Worm (Caenorhabditis elegans) whole organism, midembryonic: ENCODE data around the gene srv-8.
"Not testable (repeated sequence)": the region's sequence is repeated elsewhere in the genome, so short reads cannot be mapped to it uniquely, and the experiment has no call there.

Experiments
- T22C8.4 ChIP-seq: fragments of 200-800 bp; sonication (Bioruptor generic); IDR thresholded peaks from 2 replicates; pipeline ENCODE4 v1.3.6; 2022; ENCODE audit warnings: missing genetic modification characterization, missing compliant biosample characterization
- cog-1 ChIP-seq: sonication (generic microtip); optimal IDR thresholded peaks from 2 replicates; lab custom pipeline; 2016; ENCODE audit warnings: missing genetic modification characterization, missing compliant biosample characterization
- flt-1 ChIP-seq: fragments of 200-800 bp; sonication (Bioruptor generic); IDR thresholded peaks from 2 replicates; pipeline ENCODE4 v1.3.6; 2022; ENCODE audit warnings: missing genetic modification characterization, missing compliant biosample characterization
- klf-2 ChIP-seq: fragments of 200-800 bp; sonication (Bioruptor generic); conservative IDR thresholded peaks from 2 replicates; pipeline ENCODE4 v1.3.6; 2022; ENCODE audit warnings: missing genetic modification reagents, missing genetic modification characterization, missing compliant biosample characterization
- med-1 ChIP-seq: sonication (generic microtip); optimal IDR thresholded peaks from 2 replicates; lab custom pipeline; 2017; ENCODE audit warnings: missing genetic modification characterization, mild to moderate bottlenecking, missing compliant biosample characterization, antibody characterized with exemption, missing genetic modification reagents; ENCODE audit not compliant: insufficient read depth
- ref-1 ChIP-seq: fragments of 200-800 bp; sonication (Bioruptor generic); conservative IDR thresholded peaks from 2 replicates; pipeline ENCODE4 v1.3.6; 2022; ENCODE audit warnings: missing genetic modification reagents, missing genetic modification characterization, missing compliant biosample characterization
- tab-1 ChIP-seq: fragments of 200-800 bp; sonication (Bioruptor generic); IDR thresholded peaks from 2 replicates; pipeline ENCODE4 v1.3.6; 2022; ENCODE audit warnings: missing genetic modification characterization, missing compliant biosample characterization
- ztf-23 ChIP-seq: fragments of 200-800 bp; sonication (Bioruptor generic); IDR thresholded peaks from 2 replicates; pipeline ENCODE4 v1.3.6; 2022; ENCODE audit warnings: missing genetic modification reagents, missing genetic modification characterization, missing compliant biosample characterization
- ztf-29 ChIP-seq: fragments of 200-800 bp; sonication (Bioruptor generic); IDR thresholded peaks from 2 replicates; pipeline ENCODE4 v1.3.6; 2022; ENCODE audit warnings: missing genetic modification reagents, missing genetic modification characterization, missing compliant biosample characterization

Gene srv-8

DNA sequence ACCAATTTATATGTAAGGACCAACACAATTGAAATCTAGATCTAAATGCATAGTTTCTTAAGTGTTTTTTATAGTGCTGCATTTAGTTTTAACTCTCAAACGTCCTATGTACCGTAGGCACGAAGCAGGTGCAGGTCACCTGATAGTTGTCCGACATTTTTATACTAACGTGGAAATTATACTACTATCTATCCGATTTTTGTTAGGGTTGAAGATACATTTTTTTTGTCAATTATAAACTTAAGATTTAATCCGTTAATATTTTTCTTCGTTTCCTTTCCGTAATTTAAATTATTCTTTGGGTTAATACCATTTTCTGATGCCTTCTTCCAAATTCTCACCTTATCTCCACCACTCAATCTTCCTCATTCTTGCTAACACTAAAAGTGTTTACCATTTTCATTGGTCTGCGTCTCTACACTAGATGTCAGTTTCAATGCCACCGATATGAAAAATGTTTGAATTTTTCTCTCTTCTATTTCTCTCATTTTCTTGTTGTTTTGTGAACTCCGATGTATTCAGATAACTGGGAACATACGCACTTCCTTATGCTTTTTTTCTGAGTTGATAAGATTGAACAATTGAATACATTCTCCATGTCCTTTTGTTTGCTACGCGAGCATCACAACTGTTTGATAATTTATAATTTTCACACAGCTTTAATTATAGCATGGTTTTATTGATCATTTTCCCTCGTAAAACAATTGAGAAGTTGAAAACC, 24.8 kb upstream of the srv-8 start, which contains the start of gene Y2H9A.4:
TSS of gene Y2H9A.4 (plus strand) at position 671 of the 721 bp plus-strand sequence.
- TF ChIP-seq flt-1 (GFP tag; lab: Robert Waterston, UW) = no peak

DNA sequence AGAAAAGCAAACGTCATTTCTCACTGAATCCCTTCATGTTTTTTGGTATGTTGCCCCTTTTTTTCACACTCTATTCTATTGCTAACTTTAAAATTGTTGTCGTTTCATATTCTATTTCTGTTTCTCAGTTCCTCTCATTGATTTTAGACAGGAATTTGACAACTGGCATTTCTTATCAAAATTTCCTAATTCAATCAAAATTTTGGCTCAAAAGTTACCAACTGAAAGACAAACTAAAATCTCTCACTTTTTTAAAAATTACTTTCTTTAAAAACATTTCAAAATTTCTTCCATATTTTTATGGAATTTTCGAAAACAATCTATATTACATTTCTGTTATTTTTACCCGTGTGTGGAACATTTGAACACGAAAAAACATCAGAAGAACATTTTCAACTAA, 23.0 kb upstream of the srv-8 start, which contains the start of gene Y2H9A.6:
TSS of gene Y2H9A.6 (plus strand) at position 301 of the 400 bp plus-strand sequence.
- not testable (repeated sequence) for TF ChIP-seq tab-1; cog-1 (tag; lab: Kevin White, UChicago); T22C8.4 (GFP tag; lab: Robert Waterston, UW)

DNA sequence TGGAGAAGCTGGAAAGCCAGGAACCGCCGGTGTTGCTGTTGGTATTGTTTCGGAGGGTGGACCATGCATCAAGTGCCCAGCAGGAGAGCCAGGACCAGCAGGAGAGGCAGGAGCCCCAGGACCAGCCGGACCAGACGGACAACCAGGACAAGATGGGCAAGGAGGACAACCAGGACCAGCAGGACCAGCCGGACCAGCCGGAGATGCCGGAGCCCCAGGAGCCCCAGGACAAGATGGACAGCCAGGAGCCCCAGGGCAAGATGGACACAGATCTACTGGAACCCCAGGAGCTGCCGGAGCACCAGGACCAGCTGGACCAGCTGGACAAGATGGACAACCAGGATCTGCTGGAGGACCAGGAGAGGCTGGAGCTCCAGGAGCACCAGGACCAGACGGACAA, 22.3 kb upstream of the srv-8 start:
- TF ChIP-seq ref-1 (GFP tag; lab: Robert Waterston, UW) (no peak), ztf-23 (no peak), flt-1 (GFP tag; lab: Robert Waterston, UW) (no peak), T22C8.4 (GFP tag; lab: Robert Waterston, UW) (no peak), med-1 (GFP tag; lab: Kevin White, UChicago) (no peak), klf-2 (GFP tag; lab: Robert Waterston, UW) (no peak), cog-1 (tag; lab: Kevin White, UChicago) (no peak), ztf-29 (GFP tag; lab: Robert Waterston, UW) (no peak), tab-1 (no peak)

DNA sequence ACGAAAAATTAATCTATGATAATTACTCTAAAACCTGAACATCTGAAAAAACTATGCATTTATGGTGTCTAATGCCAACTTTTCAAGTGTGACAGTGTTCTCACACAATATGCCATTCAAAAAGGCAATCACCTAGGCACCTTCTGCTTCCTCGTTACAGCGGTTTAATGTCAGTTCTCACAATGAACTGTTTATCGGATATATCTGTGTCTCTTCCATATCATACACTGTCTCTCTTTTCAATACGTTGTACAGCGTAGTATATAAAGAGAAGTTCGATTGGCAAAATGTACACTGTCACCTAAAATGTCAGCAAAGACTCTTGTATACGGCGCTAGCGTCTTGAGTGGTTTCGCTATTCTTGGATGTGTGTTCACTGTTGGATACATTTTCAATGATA, 21.1 kb upstream of the srv-8 start, which contains the start of gene col-162:
TSS of gene col-162 (plus strand) at position 301 of the 400 bp plus-strand sequence.
- TF ChIP-seq cog-1 (tag; lab: Kevin White, UChicago) (no peak), flt-1 (GFP tag; lab: Robert Waterston, UW) (no peak), klf-2 (GFP tag; lab: Robert Waterston, UW) (no peak), T22C8.4 (GFP tag; lab: Robert Waterston, UW) (no peak), med-1 (GFP tag; lab: Kevin White, UChicago) (no peak), ref-1 (GFP tag; lab: Robert Waterston, UW) (no peak), ztf-29 (GFP tag; lab: Robert Waterston, UW) (no peak), tab-1 (no peak), ztf-23 (no peak)

DNA sequence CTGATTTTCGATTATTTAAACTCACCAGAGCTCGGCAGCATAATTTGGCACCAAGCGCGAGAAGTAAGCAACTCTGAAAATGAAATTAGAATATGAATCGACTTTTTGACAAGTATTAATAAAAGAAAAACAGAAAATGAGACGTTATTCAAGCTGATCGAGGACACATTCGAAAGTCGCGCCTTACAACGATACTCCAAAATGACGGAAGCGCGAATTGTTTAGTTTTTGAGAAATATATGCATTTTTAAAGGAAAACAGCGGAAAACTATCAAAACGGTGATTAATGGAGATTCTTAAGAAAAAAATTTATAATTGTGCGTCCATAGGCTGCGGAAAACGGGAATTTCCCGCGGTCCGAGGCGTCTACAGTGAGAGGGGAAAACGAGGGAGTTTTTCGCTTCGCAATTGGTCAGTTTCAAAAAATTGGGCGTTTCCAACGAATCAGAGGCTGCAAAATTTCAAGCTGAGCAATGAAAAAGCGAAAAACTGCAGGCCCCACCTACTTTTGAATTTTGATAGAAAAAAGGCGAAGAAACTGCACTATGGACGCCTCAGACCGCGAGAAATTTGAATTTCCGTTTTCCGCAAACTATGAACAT, 17.0 kb upstream of the srv-8 start, which contains the start of gene mes-4:
TSS of gene mes-4 (minus strand) at position 73 of the 602 bp plus-strand sequence.
- TF ChIP-seq ztf-23 = no peak
- TF ChIP-seq klf-2 (GFP tag; lab: Robert Waterston, UW) = no peak
- no peak for TF ChIP-seq ref-1 (GFP tag; lab: Robert Waterston, UW)
- no peak for TF ChIP-seq flt-1 (GFP tag; lab: Robert Waterston, UW)
- no peak for TF ChIP-seq med-1 (GFP tag; lab: Kevin White, UChicago)
- TF ChIP-seq cog-1 (tag; lab: Kevin White, UChicago) = no peak
- TF ChIP-seq ztf-29 (GFP tag; lab: Robert Waterston, UW) = no peak
- TF ChIP-seq T22C8.4 (GFP tag; lab: Robert Waterston, UW) = no peak
- TF ChIP-seq tab-1 = no peak

DNA sequence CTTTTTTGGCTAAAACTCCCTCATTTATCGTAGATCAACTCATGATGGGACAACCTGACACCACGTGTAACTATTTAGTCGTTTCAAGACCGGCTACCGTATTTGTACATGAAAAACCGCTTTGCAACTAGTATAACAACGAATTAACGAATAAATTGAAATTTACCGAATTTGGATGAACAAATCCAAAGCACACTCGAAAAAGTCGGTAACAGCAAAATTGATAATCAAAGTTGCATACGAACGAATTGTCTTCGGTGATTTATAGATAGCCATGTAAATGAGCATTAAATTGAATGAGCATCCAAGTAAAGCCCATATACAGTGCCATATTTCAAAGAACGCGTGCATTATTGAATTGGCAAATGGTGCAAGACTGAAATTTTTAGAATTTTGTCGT, 11.8 kb upstream of the srv-8 start, which contains the start of gene srd-17:
TSS of gene srd-17 (minus strand) at position 351 of the 400 bp plus-strand sequence.
- no peak for TF ChIP-seq T22C8.4 (GFP tag; lab: Robert Waterston, UW)
- TF ChIP-seq ztf-23 = no peak
- no peak for TF ChIP-seq ref-1 (GFP tag; lab: Robert Waterston, UW)
- TF ChIP-seq tab-1 = no peak
- no peak for TF ChIP-seq med-1 (GFP tag; lab: Kevin White, UChicago)
- TF ChIP-seq klf-2 (GFP tag; lab: Robert Waterston, UW) = no peak
- TF ChIP-seq cog-1 (tag; lab: Kevin White, UChicago) = no peak
- TF ChIP-seq ztf-29 (GFP tag; lab: Robert Waterston, UW) = no peak

DNA sequence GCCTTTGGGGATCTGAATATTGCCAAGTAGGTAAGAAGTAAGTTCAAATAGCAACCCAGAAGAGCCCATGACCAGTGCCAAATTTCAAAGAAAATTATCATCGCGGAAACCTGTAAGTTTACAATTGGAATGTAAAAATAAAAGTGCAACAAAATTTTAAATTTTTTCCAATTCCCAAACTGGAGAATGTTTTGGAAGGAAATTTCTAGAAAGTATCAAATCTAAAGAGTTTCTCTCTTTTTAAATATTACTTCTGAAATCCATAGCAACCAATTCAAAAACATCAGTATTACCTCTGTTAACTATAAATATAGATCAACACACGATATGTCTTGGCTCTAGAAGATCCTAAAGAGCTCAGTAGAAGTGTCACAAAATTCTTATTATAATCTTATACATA, 8.1 kb upstream of the srv-8 start, which contains the start of gene srd-19:
TSS of gene srd-19 (minus strand) at position 101 of the 400 bp plus-strand sequence.
- no peak for TF ChIP-seq ztf-29 (GFP tag; lab: Robert Waterston, UW)
- no peak for TF ChIP-seq flt-1 (GFP tag; lab: Robert Waterston, UW)
- TF ChIP-seq cog-1 (tag; lab: Kevin White, UChicago) = no peak
- TF ChIP-seq klf-2 (GFP tag; lab: Robert Waterston, UW) = no peak
- no peak for TF ChIP-seq ref-1 (GFP tag; lab: Robert Waterston, UW)
- TF ChIP-seq ztf-23 = no peak
- no peak for TF ChIP-seq T22C8.4 (GFP tag; lab: Robert Waterston, UW)
- TF ChIP-seq med-1 (GFP tag; lab: Kevin White, UChicago) = no peak
- no peak for TF ChIP-seq tab-1

DNA sequence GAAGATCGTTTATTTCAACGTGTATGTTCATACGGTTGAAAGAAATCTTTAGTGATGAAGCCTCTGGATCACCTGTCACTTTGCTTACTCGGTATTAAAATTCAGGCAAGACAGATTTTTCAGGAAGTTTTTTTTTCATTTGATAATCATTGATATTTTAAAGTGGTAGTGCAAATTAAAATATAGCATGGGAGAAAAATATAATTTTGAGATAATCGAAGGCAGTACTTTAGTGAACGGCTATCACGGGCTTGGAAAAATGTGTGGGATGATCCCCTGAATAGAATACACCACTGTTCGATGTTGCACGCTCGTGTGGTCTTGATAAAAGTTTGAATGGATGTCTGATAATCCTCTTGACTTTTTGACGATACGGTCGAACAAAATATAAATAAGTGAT, 6.8 kb upstream of the srv-8 start:
- TF ChIP-seq cog-1 (tag; lab: Kevin White, UChicago) = no peak
- no peak for TF ChIP-seq flt-1 (GFP tag; lab: Robert Waterston, UW)
- no peak for TF ChIP-seq ztf-23
- TF ChIP-seq med-1 (GFP tag; lab: Kevin White, UChicago) = no peak
- no peak for TF ChIP-seq ref-1 (GFP tag; lab: Robert Waterston, UW)
- TF ChIP-seq klf-2 (GFP tag; lab: Robert Waterston, UW) = no peak
- no peak for TF ChIP-seq ztf-29 (GFP tag; lab: Robert Waterston, UW)
- no peak for TF ChIP-seq tab-1
- no peak for TF ChIP-seq T22C8.4 (GFP tag; lab: Robert Waterston, UW)

DNA sequence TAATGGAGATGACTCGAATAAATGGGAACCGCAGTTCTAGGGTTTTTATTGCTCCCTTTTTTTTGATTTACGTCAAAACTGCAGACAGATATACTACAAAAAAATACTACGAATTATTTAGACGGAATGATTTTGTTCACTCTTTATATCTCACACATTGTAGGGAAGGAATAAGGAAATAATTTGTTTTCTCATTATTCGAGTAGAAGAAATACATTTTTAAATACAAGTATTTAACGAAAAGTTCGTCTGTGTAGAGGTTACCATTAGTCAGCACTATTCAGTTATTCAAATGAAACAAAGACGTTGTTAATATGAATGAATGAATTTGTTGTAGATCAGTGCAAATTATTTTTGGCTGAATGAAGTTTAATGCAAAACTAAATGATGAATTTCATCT, 6.2 kb upstream of the srv-8 start, which contains the start of gene srd-18:
TSS of gene srd-18 (minus strand) at position 101 of the 400 bp plus-strand sequence.
- TF ChIP-seq T22C8.4 (GFP tag; lab: Robert Waterston, UW) (no peak), tab-1 (no peak), klf-2 (GFP tag; lab: Robert Waterston, UW) (no peak), flt-1 (GFP tag; lab: Robert Waterston, UW) (no peak), ztf-29 (GFP tag; lab: Robert Waterston, UW) (no peak), med-1 (GFP tag; lab: Kevin White, UChicago) (no peak), ztf-23 (no peak), ref-1 (GFP tag; lab: Robert Waterston, UW) (no peak), cog-1 (tag; lab: Kevin White, UChicago) (no peak)
